Worm (Caenorhabditis elegans) whole organism, young adult: ENCODE measurements around the gene cgr-1.

Source experiments
- C06A6.2 ChIP-seq: fragments of 200-800 bp; sonication (Bioruptor generic); conservative IDR thresholded peaks from 2 replicates; pipeline ENCODE4 v1.3.6; 2022; ENCODE audit warnings: missing genetic modification characterization, missing compliant biosample characterization
- F55B11.4 ChIP-seq: sonication (generic microtip); optimal IDR thresholded peaks from 2 replicates; lab custom pipeline; 2016; ENCODE audit warnings: missing compliant biosample characterization, missing genetic modification characterization, borderline replicate concordance; ENCODE audit not compliant: insufficient read depth
- Y53F4B.3 ChIP-seq: fragments of 200-800 bp; sonication (Bioruptor generic); IDR thresholded peaks from 2 replicates; pipeline ENCODE4 v1.3.6; 2022; ENCODE audit warnings: missing genetic modification reagents, missing genetic modification characterization, missing compliant biosample characterization
- Y67H2A.10 ChIP-seq: fragments of 200-800 bp; sonication (Bioruptor generic); conservative IDR thresholded peaks from 2 replicates; pipeline ENCODE4 v1.3.6; 2022; ENCODE audit warnings: missing genetic modification reagents, missing genetic modification characterization, missing compliant biosample characterization
- ama-1 ChIP-seq, 3 experiments: fragments of 150-350 bp in 1 of 3; sonication (generic microtip) in 2 of 3; optimal IDR thresholded peaks; 2 replicates each; lab custom pipeline; 2014 to 2018; ENCODE audit warnings: missing biosample characterization in 2 of 3, missing genetic modification characterization in 2 of 3, missing genetic modification reagents in 2 of 3
- ceh-58 ChIP-seq: fragments of 200-800 bp; sonication (Bioruptor generic); IDR thresholded peaks from 2 replicates; pipeline ENCODE4 v1.3.6; 2022; ENCODE audit warnings: missing genetic modification characterization, missing compliant biosample characterization
- xnd-1 ChIP-seq: sonication (generic microtip); optimal IDR thresholded peaks from 2 replicates; lab custom pipeline; 2016; ENCODE audit warnings: missing genotype, missing genetic modification reagents, missing genetic modification characterization, missing compliant biosample characterization
- zim-3 ChIP-seq: sonication (generic microtip); optimal IDR thresholded peaks from 2 replicates; lab custom pipeline; 2017; ENCODE audit warnings: mild to moderate bottlenecking, missing genetic modification characterization, moderate library complexity, missing compliant biosample characterization

ce11 chrX:3628016-3628415 is 27.8 kb upstream of the cgr-1 start, which contains the start of gene vep-2:
- no peak for TF ChIP-seq zim-3 (tag; lab: Kevin White, UChicago)
- no peak for TF ChIP-seq Y53F4B.3
- no peak for TF ChIP-seq ceh-58 (GFP tag; lab: Robert Waterston, UW)
- TF ChIP-seq xnd-1 (tag; lab: Kevin White, UChicago) = no peak
- TF ChIP-seq F55B11.4 (tag; lab: Kevin White, UChicago) = no peak
- TF ChIP-seq Y67H2A.10 (GFP tag; lab: Robert Waterston, UW) = no peak
- no peak for TF ChIP-seq ama-1 (optimal IDR thresholded peaks at IDR 0.05; lab: Kevin White, UChicago)
- TF ChIP-seq ama-1 (GFP tag; optimal IDR thresholded peaks at IDR 0.05; lab: Kevin White, UChicago) = no peak
- TF ChIP-seq C06A6.2 (GFP tag; lab: Robert Waterston, UW) = no peak
